Worm (Caenorhabditis elegans) whole organism, L4 larva: Measurements from ENCODE around the gene Y116A8C.20.

ENCODE experiments used
- F10B5.3 ChIP-seq: sonication (generic microtip); optimal IDR thresholded peaks from 2 replicates; lab custom pipeline; 2016; ENCODE audit warnings: mild to moderate bottlenecking, missing genetic modification characterization, missing compliant biosample characterization
- dve-1 ChIP-seq: sonication (generic microtip); optimal IDR thresholded peaks from 2 replicates; lab custom pipeline; 2017; ENCODE audit warnings: antibody characterized with exemption, mild to moderate bottlenecking, missing genetic modification characterization, missing compliant biosample characterization; ENCODE audit not compliant: insufficient read depth
- mdl-1 ChIP-seq, 2 experiments: fragments of 150-350 bp in 1 of 2; sonication (generic microtip) in 1 of 2; optimal IDR thresholded peaks; 2 replicates each; lab custom pipeline; 2014 to 2017; ENCODE audit warnings: missing biosample characterization in 2 of 2, missing genetic modification characterization in 2 of 2
- nhr-42 ChIP-seq: fragments of 200-800 bp; sonication (Bioruptor generic); IDR thresholded peaks from 2 replicates; pipeline ENCODE4 v1.3.6; 2022; ENCODE audit warnings: missing genetic modification characterization, missing compliant biosample characterization
- pha-4 ChIP-seq, 2 experiments: fragments of 150-350 bp in 1 of 2; fragments of 200-800 bp in 1 of 2; sonication (Bioruptor generic) in 1 of 2; IDR thresholded peaks in 1 of 2; optimal IDR thresholded peaks in 1 of 2; 2 replicates each; pipeline versions ENCODE4 v1.3.6 to Lab custom; 2014 to 2022; ENCODE audit warnings: missing genetic modification characterization in 2 of 2, missing genetic modification reagents in 2 of 2, missing biosample characterization in 1 of 2, missing compliant biosample characterization in 1 of 2
- spr-1 ChIP-seq: sonication (generic microtip); optimal IDR thresholded peaks from 2 replicates; lab custom pipeline; 2016; ENCODE audit warnings: mild to moderate bottlenecking, missing genetic modification characterization, missing compliant biosample characterization

DNA sequence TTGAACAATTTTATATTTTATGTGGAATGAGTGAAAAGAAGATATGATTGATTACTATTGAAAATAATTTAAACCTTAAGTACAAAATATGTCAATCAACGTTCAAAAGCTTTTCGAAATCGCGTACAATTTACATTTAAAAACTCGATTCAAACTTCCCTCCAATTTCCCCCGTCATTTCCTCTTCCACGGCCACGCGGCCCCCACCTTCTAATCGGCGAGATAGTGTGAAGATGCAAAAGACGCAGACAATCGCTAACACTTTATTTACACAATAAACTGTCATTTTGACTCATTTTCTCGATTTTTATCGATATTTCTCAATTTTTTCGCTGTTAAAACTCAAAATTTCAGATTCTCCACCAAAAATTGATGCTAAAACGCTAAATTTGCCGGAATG lies 45.3 kb upstream of the Y116A8C.20 start, which contains the start of gene rom-4:
- no peak for TF ChIP-seq spr-1
- TF ChIP-seq mdl-1 (tag; optimal IDR thresholded peaks at IDR 0.05; lab: Kevin White, UChicago) = no peak
- TF ChIP-seq dve-1 (tag; lab: Kevin White, UChicago) = no peak
- TF ChIP-seq pha-4 (GFP tag; IDR thresholded peaks at IDR 0.05; lab: Robert Waterston, UW) = peak; percentile 18; the same call in 1 of the 2 replicates
- peak; percentile 46 for TF ChIP-seq pha-4 (tag; optimal IDR thresholded peaks at IDR 0.05; lab: Kevin White, UChicago)
- no peak for TF ChIP-seq nhr-42
- no peak for TF ChIP-seq F10B5.3 (tag; lab: Kevin White, UChicago)
